Worm (Caenorhabditis elegans): ENCODE measurements around the gene emb-9.

emb-9 gene

DNA sequence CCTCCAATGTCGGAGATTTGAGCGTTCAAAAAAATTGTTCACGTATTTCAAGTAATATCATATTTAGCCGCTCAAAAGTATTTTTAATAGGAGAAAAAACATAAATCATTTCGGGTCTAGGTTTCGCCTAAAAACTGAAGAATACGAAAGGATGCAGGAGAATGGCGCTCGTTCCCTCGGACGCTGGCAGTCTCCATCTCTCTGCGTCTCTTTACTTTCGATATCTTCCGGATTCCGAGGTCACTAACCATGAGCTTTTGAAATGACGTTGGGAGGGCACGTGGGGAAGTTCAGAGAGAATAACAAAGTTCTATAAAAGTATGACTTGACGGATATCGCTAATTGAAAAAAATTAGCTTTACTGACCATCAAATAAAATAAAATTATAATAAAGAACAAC lies 46.7 kb upstream of the emb-9 start (continued):
- TF ChIP-seq sptf-1 (tag; optimal IDR thresholded peaks at IDR 0.05) (no peak), efl-3 (GFP tag; optimal IDR thresholded peaks at IDR 0.05) (no peak), pqm-1 (tag; optimal IDR thresholded peaks at IDR 0.05) (no peak), zip-4 (GFP tag; optimal IDR thresholded peaks at IDR 0.05) (no peak), unc-130 (tag; optimal IDR thresholded peaks at IDR 0.05) (no peak), nhr-77 (tag; optimal IDR thresholded peaks at IDR 0.05) (no peak), lin-15B (tag; optimal IDR thresholded peaks at IDR 0.05) (no peak), mdl-1 (tag; optimal IDR thresholded peaks at IDR 0.05) (peak in 1 of 2 experiments; percentile 49), vab-15 (tag; optimal IDR thresholded peaks at IDR 0.05) (no peak), rnt-1 (tag; optimal IDR thresholded peaks at IDR 0.05) (peak; percentile 9), C16A3.4 (tag; optimal IDR thresholded peaks at IDR 0.05) (no peak), snu-23 (GFP tag; optimal IDR thresholded peaks at IDR 0.05) (peak; percentile 10), ceh-8 (GFP tag; optimal IDR thresholded peaks at IDR 0.05) (no peak), F16B12.6 (tag; optimal IDR thresholded peaks at IDR 0.05) (peak; percentile 43), nhr-90 (tag; optimal IDR thresholded peaks at IDR 0.05; ENCODE audit: poor library complexity) (no peak), pag-3 (tag; optimal IDR thresholded peaks at IDR 0.05; ENCODE audit: borderline replicate concordance, insufficient read depth) (peak; percentile 13), nhr-20 (tag; optimal IDR thresholded peaks at IDR 0.05) (no peak), ceh-88 (GFP tag; IDR thresholded peaks at IDR 0.05) (no peak), nhr-47 (tag; optimal IDR thresholded peaks at IDR 0.05) (peak; percentile 17), nhr-76 (tag; optimal IDR thresholded peaks at IDR 0.05) (no peak), fkh-10 (GFP tag; optimal IDR thresholded peaks at IDR 0.05) (no peak), isw-1 (GFP tag; IDR thresholded peaks at IDR 0.05) (no peak), swsn-7 (tag; optimal IDR thresholded peaks at IDR 0.05) (no peak), fos-1 (tag; optimal IDR thresholded peaks at IDR 0.05) (no peak), mep-1 (tag; optimal IDR thresholded peaks at IDR 0.05) (peak; percentile 18), lsy-2 (tag; optimal IDR thresholded peaks at IDR 0.05) (peak; percentile 30 to 41), nhr-85 (tag) (no peak), dsc-1 (tag; optimal IDR thresholded peaks at IDR 0.05) (no peak), ztf-4 (tag; optimal IDR thresholded peaks at IDR 0.05) (no peak), sup-37 (GFP tag; optimal IDR thresholded peaks at IDR 0.05) (no peak), ets-5 (GFP tag; IDR thresholded peaks at IDR 0.05) (no peak), aly-2 (tag; optimal IDR thresholded peaks at IDR 0.05) (no peak), unc-98 (GFP tag; IDR thresholded peaks at IDR 0.05) (no peak), elt-3 (tag; optimal IDR thresholded peaks at IDR 0.05) (no peak), fkh-8 (tag; optimal IDR thresholded peaks at IDR 0.05) (peak; percentile 41), fkh-4 (tag; optimal IDR thresholded peaks at IDR 0.05; ENCODE audit: borderline replicate concordance) (no peak), egl-27 (tag; optimal IDR thresholded peaks at IDR 0.05) (no peak), xbp-1 (tag; optimal IDR thresholded peaks at IDR 0.05) (no peak), hlh-4 (tag; optimal IDR thresholded peaks at IDR 0.05) (no peak), nhr-12 (tag; optimal IDR thresholded peaks at IDR 0.05) (no peak), sox-4 (tag; optimal IDR thresholded peaks at IDR 0.05) (no peak), skn-1 (tag; optimal IDR thresholded peaks at IDR 0.05) (no peak), mab-9 (GFP tag; IDR thresholded peaks at IDR 0.05) (no peak), nhr-19 (GFP tag; conservative IDR thresholded peaks at IDR 0.05) (no peak), jun-1 (tag; optimal IDR thresholded peaks at IDR 0.05) (no peak), C04F5.9 (tag; optimal IDR thresholded peaks at IDR 0.05) (no peak), efl-1 (optimal IDR thresholded peaks at IDR 0.05) (peak; percentile 3 to 35), efl-1 (GFP tag; optimal IDR thresholded peaks at IDR 0.05 in 1 of 2) (peak; percentile 41 to 84), blmp-1 (tag; optimal IDR thresholded peaks at IDR 0.05) (peak; percentile 70), lin-35 (GFP tag; optimal IDR thresholded peaks at IDR 0.05) (peak; percentile 4 to 23), ztf-11 (tag; optimal IDR thresholded peaks at IDR 0.05) (no peak), lin-13 (GFP tag; optimal IDR thresholded peaks at IDR 0.05) (no peak), hpl-2 (GFP tag; optimal IDR thresholded peaks at IDR 0.05) (no peak), aha-1 (tag; optimal IDR thresholded peaks at IDR 0.05) (no peak), unc-30 (tag; optimal IDR thresholded peaks at IDR 0.05) (no peak)
